Fruit fly (Drosophila melanogaster): ENCODE measurements around the gene Iru.

Gene Iru

DNA sequence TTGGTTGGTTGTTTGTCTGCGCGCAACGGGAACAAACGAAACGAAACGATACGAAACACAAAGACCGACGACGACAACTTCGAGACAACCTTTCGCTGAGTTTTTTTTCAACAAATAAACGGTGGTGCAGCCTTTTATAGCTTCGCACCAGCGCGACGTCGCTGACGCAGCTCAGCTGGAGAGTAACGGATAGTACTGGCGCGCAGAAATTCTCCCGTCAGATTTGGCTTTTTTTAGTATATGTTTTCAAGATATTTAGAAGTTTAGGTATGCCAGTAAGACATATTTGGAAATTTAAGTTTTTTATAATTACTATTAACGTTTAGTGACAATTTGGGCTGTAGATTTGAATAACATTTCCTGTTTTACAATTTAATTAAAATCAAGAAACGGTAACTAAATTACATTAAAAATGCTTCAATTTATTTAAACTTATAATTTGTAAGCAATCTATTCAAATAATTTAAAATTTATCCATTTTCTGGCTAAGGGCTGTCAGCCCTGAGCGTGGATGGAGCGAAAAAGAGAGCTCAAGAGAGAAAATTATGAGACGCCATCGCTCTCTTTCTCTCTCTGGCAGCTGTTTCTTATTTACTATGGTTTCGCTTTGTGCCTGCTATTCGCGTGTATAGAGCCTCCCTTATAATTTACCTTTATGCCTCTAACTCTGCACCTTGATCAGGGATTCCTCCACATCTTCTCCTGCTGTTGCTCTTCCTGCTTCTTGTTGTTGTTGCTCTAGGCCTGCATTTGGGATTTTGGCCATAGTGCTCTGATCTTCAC is 27.6 kb downstream of the Iru start:
- TF ChIP-seq Rel (GFP tag; optimal IDR thresholded peaks at IDR 0.05) (peak; percentile 41), Rel (tag; optimal IDR thresholded peaks at IDR 0.05) (peak; percentile 55), Jra (GFP tag; optimal IDR thresholded peaks at IDR 0.05) (peak; percentile 75), rgr (GFP tag; optimal IDR thresholded peaks at IDR 0.05) (peak; percentile 77), CG9705 (GFP tag; optimal IDR thresholded peaks at IDR 0.05) (peak; percentile 71), foxo (GFP tag; optimal IDR thresholded peaks at IDR 0.05) (peak in 1 of 2 experiments; percentile 84), Abd-B (GFP tag; optimal IDR thresholded peaks at IDR 0.05) (no peak), brk (GFP tag; optimal IDR thresholded peaks at IDR 0.05) (peak; percentile 73), dmrt93B (GFP tag; optimal IDR thresholded peaks at IDR 0.05) (peak; percentile 70), sv (GFP tag; optimal IDR thresholded peaks at IDR 0.05) (peak; percentile 79), h (GFP tag; optimal IDR thresholded peaks at IDR 0.05) (peak; percentile 83), tai (GFP tag; optimal IDR thresholded peaks at IDR 0.05) (peak; percentile 47), OdsH (GFP tag; optimal IDR thresholded peaks at IDR 0.05) (peak; percentile 82), jim (GFP tag; optimal IDR thresholded peaks at IDR 0.05) (no peak), pan (optimal IDR thresholded peaks at IDR 0.05) (no peak), fru (GFP tag; optimal IDR thresholded peaks at IDR 0.05) (peak; percentile 86), br (GFP tag; optimal IDR thresholded peaks at IDR 0.05) (peak; percentile 75), usp (GFP tag; optimal IDR thresholded peaks at IDR 0.05) (no peak), psq (GFP tag; optimal IDR thresholded peaks at IDR 0.05) (peak; percentile 90), lola (GFP tag; optimal IDR thresholded peaks at IDR 0.05) (no peak), dl (GFP tag; optimal IDR thresholded peaks at IDR 0.05; ENCODE audit: insufficient read depth in 1 of 2, partially characterized antibody in 2 of 2) (peak; percentile 60 to 72), Dfd (GFP tag; optimal IDR thresholded peaks at IDR 0.05) (no peak), HLH106 (tag; optimal IDR thresholded peaks at IDR 0.05) (peak; percentile 89), GATAd (GFP tag; optimal IDR thresholded peaks at IDR 0.05) (no peak), Mio (GFP tag; optimal IDR thresholded peaks at IDR 0.05) (no peak), Vsx2 (GFP tag; optimal IDR thresholded peaks at IDR 0.05; ENCODE audit: partially characterized antibody) (peak; percentile 54), ey (GFP tag; optimal IDR thresholded peaks at IDR 0.05) (peak; percentile 74), sage (GFP tag; optimal IDR thresholded peaks at IDR 0.05) (peak; percentile 29), Dif (GFP tag; optimal IDR thresholded peaks at IDR 0.05; ENCODE audit: partially characterized antibody) (peak; percentile 84), woc (GFP tag; optimal IDR thresholded peaks at IDR 0.05) (peak; percentile 93), Myc (optimal IDR thresholded peaks at IDR 0.05) (peak; percentile 94), N (GFP tag; optimal IDR thresholded peaks at IDR 0.05) (no peak), dsf (GFP tag; optimal IDR thresholded peaks at IDR 0.05; ENCODE audit: borderline replicate concordance) (peak; percentile 10), Hnf4 (GFP tag; optimal IDR thresholded peaks at IDR 0.05) (peak; percentile 35), CG32264 (GFP tag; optimal IDR thresholded peaks at IDR 0.05) (no peak), Sp1 (GFP tag; optimal IDR thresholded peaks at IDR 0.05) (peak; percentile 92), CrebA (GFP tag; optimal IDR thresholded peaks at IDR 0.05; ENCODE audit: borderline replicate concordance) (no peak), Hr78 (GFP tag; optimal IDR thresholded peaks at IDR 0.05) (no peak), Hr83 (GFP tag; optimal IDR thresholded peaks at IDR 0.05; ENCODE audit: poor library complexity, severe bottlenecking) (peak; percentile 8)

- TF ChIP-seq rgr (GFP tag; optimal IDR thresholded peaks at IDR 0.05): peak; percentile 17
- no peak for TF ChIP-seq jim (GFP tag; optimal IDR thresholded peaks at IDR 0.05)
- TF ChIP-seq fru (GFP tag; optimal IDR thresholded peaks at IDR 0.05): peak; percentile 34
- TF ChIP-seq h (GFP tag; optimal IDR thresholded peaks at IDR 0.05): peak; percentile 38
- TF ChIP-seq Dif (GFP tag; optimal IDR thresholded peaks at IDR 0.05; ENCODE audit: partially characterized antibody): no peak
- TF ChIP-seq N (GFP tag; optimal IDR thresholded peaks at IDR 0.05): no peak
- TF ChIP-seq foxo (GFP tag; optimal IDR thresholded peaks at IDR 0.05): peak in 1 of 2 experiments; percentile 51
- TF ChIP-seq ey (GFP tag; optimal IDR thresholded peaks at IDR 0.05): peak; percentile 15
- no peak for TF ChIP-seq brk (GFP tag; optimal IDR thresholded peaks at IDR 0.05)
- TF ChIP-seq Mio (GFP tag; optimal IDR thresholded peaks at IDR 0.05): no peak
- TF ChIP-seq HLH106 (tag; optimal IDR thresholded peaks at IDR 0.05): peak; percentile 26
- TF ChIP-seq Sp1 (GFP tag; optimal IDR thresholded peaks at IDR 0.05): peak; percentile 23
- peak; percentile 11 for TF ChIP-seq OdsH (GFP tag; optimal IDR thresholded peaks at IDR 0.05)
- TF ChIP-seq psq (GFP tag; optimal IDR thresholded peaks at IDR 0.05): peak; percentile 30
Observed at dm6 chr3R:9035252-9035651, 29.0 kb downstream of the Iru start.

Measured in whole organism, wandering third instar larva.